Worm (Caenorhabditis elegans) whole organism, late embryonic: ENCODE results near the gene cpr-9.

Experiments
- ahr-1 ChIP-seq: sonication (generic microtip); optimal IDR thresholded peaks from 2 replicates; lab custom pipeline; 2016; ENCODE audit warnings: missing genetic modification characterization, missing compliant biosample characterization
- ama-1 ChIP-seq: fragments of 150-350 bp; optimal IDR thresholded peaks from 2 replicates; lab custom pipeline; 2014
- ceh-14 ChIP-seq: sonication (generic microtip); optimal IDR thresholded peaks from 2 replicates; lab custom pipeline; 2016; ENCODE audit warnings: missing genotype, missing genetic modification characterization, missing compliant biosample characterization
- ceh-6 ChIP-seq: fragments of 200-800 bp; sonication (Bioruptor generic); optimal IDR thresholded peaks from 2 replicates; lab custom pipeline; 2018; ENCODE audit warnings: mild to moderate bottlenecking, missing genetic modification characterization, missing compliant biosample characterization
- dmd-4 ChIP-seq: sonication (generic microtip); optimal IDR thresholded peaks from 2 replicates; lab custom pipeline; 2016; ENCODE audit warnings: borderline replicate concordance, missing genetic modification characterization, missing compliant biosample characterization
- elt-2 ChIP-seq: sonication (generic microtip); optimal IDR thresholded peaks from 2 replicates; lab custom pipeline; 2016; ENCODE audit warnings: missing genetic modification reagents, missing genetic modification characterization, missing compliant biosample characterization
- fax-1 ChIP-seq: sonication (generic microtip); optimal IDR thresholded peaks from 2 replicates; lab custom pipeline; 2016; ENCODE audit warnings: missing genotype, missing genetic modification characterization, missing compliant biosample characterization
- hlh-6 ChIP-seq: sonication (generic microtip); optimal IDR thresholded peaks from 2 replicates; lab custom pipeline; 2016; ENCODE audit warnings: missing genotype, missing genetic modification characterization, missing compliant biosample characterization
- lin-11 ChIP-seq: fragments of 200-800 bp; sonication (Bioruptor generic); optimal IDR thresholded peaks from 2 replicates; lab custom pipeline; 2018; ENCODE audit warnings: mild to moderate bottlenecking, missing genetic modification characterization, missing compliant biosample characterization
- pax-1 ChIP-seq: fragments of 150-350 bp; optimal IDR thresholded peaks from 2 replicates; lab custom pipeline; 2014; ENCODE audit warnings: missing biosample characterization, missing genetic modification characterization
- pha-2 ChIP-seq: sonication (generic microtip); optimal IDR thresholded peaks from 2 replicates; lab custom pipeline; 2017; ENCODE audit warnings: mild to moderate bottlenecking, missing genetic modification characterization, missing compliant biosample characterization
- tbx-2 ChIP-seq: sonication (generic microtip); optimal IDR thresholded peaks from 2 replicates; lab custom pipeline; 2016; ENCODE audit warnings: missing genetic modification characterization, missing compliant biosample characterization
- tbx-7 ChIP-seq: sonication (generic microtip); optimal IDR thresholded peaks from 2 replicates; lab custom pipeline; 2016; ENCODE audit warnings: missing genotype, missing genetic modification characterization, missing compliant biosample characterization

DNA sequence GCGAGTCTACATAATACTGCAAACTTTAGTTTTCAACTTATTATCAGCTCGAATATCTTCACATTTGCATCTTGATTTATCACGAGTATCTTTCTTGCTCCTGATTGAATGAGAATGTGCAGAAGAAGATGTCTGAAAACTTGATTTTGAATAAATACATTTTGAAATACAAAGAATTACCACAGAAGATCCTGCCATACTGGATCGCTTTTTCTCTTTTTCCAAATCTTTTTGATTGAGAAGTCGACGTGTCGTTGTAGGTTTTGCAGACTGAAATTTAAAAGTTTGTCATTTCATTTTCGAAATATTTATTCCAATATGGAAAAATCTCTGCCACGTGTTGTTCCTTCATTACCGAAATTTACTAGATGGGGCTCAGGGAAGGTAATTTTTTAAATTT lies 7.0 kb upstream of the cpr-9 start, which contains the start of gene C52E4.12:
- TF ChIP-seq ceh-14 (tag; lab: Kevin White, UChicago): no peak
- no peak for TF ChIP-seq tbx-2 (tag; lab: Kevin White, UChicago)
- no peak for TF ChIP-seq hlh-6 (tag; lab: Kevin White, UChicago)
- no peak for TF ChIP-seq pha-2
- no peak for TF ChIP-seq fax-1 (tag; lab: Kevin White, UChicago)
- TF ChIP-seq dmd-4 (tag; lab: Kevin White, UChicago): no peak
- no peak for TF ChIP-seq pax-1 (tag; lab: Kevin White, UChicago)
- no peak for TF ChIP-seq ceh-6
- no peak for TF ChIP-seq elt-2 (tag; lab: Kevin White, UChicago)
- TF ChIP-seq ahr-1: no peak
- TF ChIP-seq ama-1 (lab: Kevin White, UChicago): no peak
- no peak for TF ChIP-seq tbx-7 (tag; lab: Kevin White, UChicago)
- no peak for TF ChIP-seq lin-11 (tag; lab: Kevin White, UChicago)
